Worm (Caenorhabditis elegans): ENCODE data around the gene lin-23.
A peak's percentile ranks its signal among the peaks of the same experiment; 100 is the strongest.

Gene lin-23

ce11 chrII:6327317-6327716 lies 43.8 kb upstream of the lin-23 start (continued):
- TF ChIP-seq lin-13 (GFP tag; optimal IDR thresholded peaks at IDR 0.05) (no peak), spr-3 (GFP tag; optimal IDR thresholded peaks at IDR 0.05) (no peak), Y75B8A.6 (GFP tag; IDR thresholded peaks at IDR 0.05) (no peak), ZK337.2 (GFP tag; IDR thresholded peaks at IDR 0.05) (no peak), tag-97 (GFP tag; IDR thresholded peaks at IDR 0.05) (no peak), lir-3 (tag; optimal IDR thresholded peaks at IDR 0.05) (no peak), ceh-82 (tag; optimal IDR thresholded peaks at IDR 0.05) (no peak), lsy-2 (tag; optimal IDR thresholded peaks at IDR 0.05) (peak in 1 of 2 experiments; percentile 17), lin-15B (tag; optimal IDR thresholded peaks at IDR 0.05) (no peak), ceh-28 (tag; optimal IDR thresholded peaks at IDR 0.05) (no peak), mdl-1 (tag; optimal IDR thresholded peaks at IDR 0.05) (no peak), nhr-76 (tag; optimal IDR thresholded peaks at IDR 0.05) (no peak), nhr-48 (tag; optimal IDR thresholded peaks at IDR 0.05) (peak; percentile 67), dve-1 (tag; optimal IDR thresholded peaks at IDR 0.05; ENCODE audit: insufficient read depth) (peak; percentile 75), jun-1 (tag; optimal IDR thresholded peaks at IDR 0.05) (no peak), daf-19 (GFP tag; conservative IDR thresholded peaks at IDR 0.05) (no peak), unc-39 (tag; optimal IDR thresholded peaks at IDR 0.05) (no peak), php-3 (GFP tag; IDR thresholded peaks at IDR 0.05) (peak; percentile 80), R02D3.7 (tag; optimal IDR thresholded peaks at IDR 0.05) (no peak), skn-1 (tag; optimal IDR thresholded peaks at IDR 0.05) (no peak), F26F4.8 (GFP tag; conservative IDR thresholded peaks at IDR 0.05) (no peak), dmd-9 (GFP tag; IDR thresholded peaks at IDR 0.05) (no peak), Y5F2A.4 (GFP tag; optimal IDR thresholded peaks at IDR 0.05) (no peak), ceh-62 (tag; optimal IDR thresholded peaks at IDR 0.05) (no peak), cey-2 (tag; optimal IDR thresholded peaks at IDR 0.05; ENCODE audit: borderline replicate concordance, insufficient read depth) (peak; percentile 18), snpc-4 (tag; optimal IDR thresholded peaks at IDR 0.05) (no peak), mxl-3 (GFP tag; optimal IDR thresholded peaks at IDR 0.05) (peak; percentile 70), unc-62 (GFP tag; optimal IDR thresholded peaks at IDR 0.05 in 1 of 2) (no peak), unc-62 (tag; optimal IDR thresholded peaks at IDR 0.05) (no peak), nhr-28 (tag; optimal IDR thresholded peaks at IDR 0.05) (peak; percentile 82), egl-27 (tag; optimal IDR thresholded peaks at IDR 0.05) (no peak), ZK546.5 (tag; optimal IDR thresholded peaks at IDR 0.05) (no peak), T20F7.1 (GFP tag; optimal IDR thresholded peaks at IDR 0.05) (peak; percentile 56), set-16 (GFP tag; IDR thresholded peaks at IDR 0.05) (no peak), nhr-6 (tag; optimal IDR thresholded peaks at IDR 0.05) (no peak), mdt-29 (GFP tag; IDR thresholded peaks at IDR 0.05) (no peak), nhr-77 (tag; optimal IDR thresholded peaks at IDR 0.05) (peak; percentile 63), tra-1 (GFP tag; IDR thresholded peaks at IDR 0.05) (peak; percentile 79), aha-1 (tag) (no peak)

DNA sequence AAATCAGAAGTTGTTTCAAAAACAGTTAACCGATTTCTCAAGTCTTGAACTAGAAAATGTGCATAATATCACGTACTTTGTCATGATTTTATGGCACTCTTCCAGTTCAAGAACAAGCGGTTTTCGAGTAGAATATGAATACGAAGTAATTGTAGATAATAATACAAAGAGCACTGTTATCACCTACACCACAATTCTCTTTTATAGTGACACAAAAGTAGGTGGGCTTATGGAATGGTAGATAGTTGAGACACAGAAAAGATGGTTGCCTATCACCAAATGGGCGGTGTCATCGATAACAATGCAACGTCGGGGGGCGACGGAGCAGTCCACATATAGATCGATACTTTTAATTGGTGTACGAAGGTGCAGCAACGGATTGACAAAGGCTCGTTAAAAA lies 42.4 kb upstream of the lin-23 start:
- TF ChIP-seq nhr-111 (GFP tag; optimal IDR thresholded peaks at IDR 0.05) (no peak), Y48G9A.11 (GFP tag; IDR thresholded peaks at IDR 0.05) (no peak), duxl-1 (tag; optimal IDR thresholded peaks at IDR 0.05; ENCODE audit: poor library complexity) (no peak), lin-13 (GFP tag; optimal IDR thresholded peaks at IDR 0.05) (no peak), F26F4.8 (GFP tag; conservative IDR thresholded peaks at IDR 0.05) (no peak), gei-8 (GFP tag; optimal IDR thresholded peaks at IDR 0.05) (no peak), dmd-6 (GFP tag; IDR thresholded peaks at IDR 0.05) (peak; percentile 88), dmd-8 (GFP tag; IDR thresholded peaks at IDR 0.05) (no peak), tra-1 (GFP tag; IDR thresholded peaks at IDR 0.05) (peak; percentile 80), madf-5 (GFP tag; IDR thresholded peaks at IDR 0.05) (no peak), nhr-25 (tag; optimal IDR thresholded peaks at IDR 0.05; ENCODE audit: borderline replicate concordance, insufficient read depth) (no peak), F10B5.3 (tag; optimal IDR thresholded peaks at IDR 0.05) (no peak), F44E2.7 (GFP tag; IDR thresholded peaks at IDR 0.05) (no peak), lin-29 (GFP tag; IDR thresholded peaks at IDR 0.05) (no peak), ceh-20 (GFP tag; IDR thresholded peaks at IDR 0.05) (peak; percentile 41; the same call in 1 of the 2 replicates), unc-39 (tag; optimal IDR thresholded peaks at IDR 0.05) (no peak), snpc-1.2 (GFP tag; IDR thresholded peaks at IDR 0.05) (no peak), mxl-2 (GFP tag; conservative IDR thresholded peaks at IDR 0.05) (no peak), zfp-3 (GFP tag; conservative IDR thresholded peaks at IDR 0.05) (no peak)

Measured in whole organism, L4 larva.